Worm (Caenorhabditis elegans): Measurements from ENCODE around the gene ceh-24.

The ceh-24 gene

ce11 chrV:13848379-13848778 lies 35.3 kb downstream of the ceh-24 start, which contains the start of gene srx-133:
Gene srx-133, plus strand, starts transcription at chrV:13848679.
- no peak for TF ChIP-seq unc-62 (GFP tag; optimal IDR thresholded peaks at IDR 0.05)

DNA sequence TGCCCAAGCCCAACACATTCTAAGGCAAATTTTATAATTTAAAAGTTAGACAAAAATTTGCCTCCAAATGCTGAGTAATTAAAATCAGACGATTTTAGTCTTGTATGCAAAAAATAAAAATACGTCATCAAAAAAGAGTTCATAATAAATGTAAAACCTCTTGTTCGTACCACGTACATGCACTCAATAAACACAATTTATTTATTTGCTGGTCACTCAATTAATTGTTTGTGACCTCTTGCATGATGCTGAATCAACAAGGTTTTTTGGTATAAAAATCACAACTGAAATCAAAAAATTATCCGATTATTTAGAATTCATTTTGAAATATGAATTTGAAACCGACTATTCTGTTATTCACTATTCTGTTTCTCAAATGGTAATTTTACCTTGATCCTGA lies 37.1 kb downstream of the ceh-24 start, which contains the start of gene hpx-2:
hpx-2 (plus strand) TSS at position 301 of the 400 bp plus-strand sequence.
- no peak for TF ChIP-seq unc-62 (GFP tag; optimal IDR thresholded peaks at IDR 0.05)

- no peak for TF ChIP-seq unc-62 (GFP tag; optimal IDR thresholded peaks at IDR 0.05)
Observed at ce11 chrV:13854306-13854705, 41.3 kb downstream of the ceh-24 start, which contains the start of gene ttr-21. Gene ttr-21, minus strand, starts transcription at chrV:13854405.

- no peak for TF ChIP-seq unc-62 (GFP tag; optimal IDR thresholded peaks at IDR 0.05)
Observed at ce11 chrV:13856376-13856775, 43.3 kb downstream of the ceh-24 start, which contains the start of gene srx-134. Gene srx-134, minus strand, starts transcription at chrV:13856476.

ce11 chrV:13857132-13857531 lies 44.1 kb downstream of the ceh-24 start, which contains the start of gene srx-136:
Gene srx-136, plus strand, starts transcription at chrV:13857432.
- no peak for TF ChIP-seq unc-62 (GFP tag; optimal IDR thresholded peaks at IDR 0.05)

DNA sequence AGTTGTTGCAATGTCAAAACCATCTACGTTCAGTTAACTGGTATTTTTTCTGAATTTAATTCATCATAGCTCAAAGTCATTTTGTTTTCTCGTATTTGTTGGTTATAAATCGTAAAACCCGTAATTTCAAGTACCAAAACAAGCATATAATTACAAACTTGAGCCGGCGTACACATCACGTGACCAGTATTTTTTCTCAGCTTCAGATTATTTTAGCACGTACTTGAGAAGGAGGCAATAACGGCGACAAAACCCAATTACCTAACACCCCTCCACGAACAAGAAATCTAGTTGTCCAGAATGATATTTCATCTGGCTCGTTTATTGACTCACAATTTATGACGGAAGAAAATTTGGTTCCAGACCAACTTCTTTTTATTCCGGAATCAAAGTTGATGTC lies 45.9 kb downstream of the ceh-24 start, which contains the start of gene srx-135:
srx-135 (plus strand) TSS at position 301 of the 400 bp plus-strand sequence.
- no peak for TF ChIP-seq unc-62 (GFP tag; optimal IDR thresholded peaks at IDR 0.05)

ce11 chrV:13862505-13862904 lies 49.5 kb downstream of the ceh-24 start, which contains the start of gene srx-137:
Gene srx-137, plus strand, starts transcription at chrV:13862805.
- TF ChIP-seq unc-62 (GFP tag; optimal IDR thresholded peaks at IDR 0.05), result no peak

- no peak for TF ChIP-seq unc-62 (GFP tag; optimal IDR thresholded peaks at IDR 0.05)
Observed at ce11 chrV:13863700-13864099, 50.7 kb downstream of the ceh-24 start.

All from whole organism, dauer.